Worm (Caenorhabditis elegans): ENCODE results near the gene nkat-3.
A peak's percentile ranks its signal among the peaks of the same experiment; 100 is the strongest.

nkat-3 gene

DNA sequence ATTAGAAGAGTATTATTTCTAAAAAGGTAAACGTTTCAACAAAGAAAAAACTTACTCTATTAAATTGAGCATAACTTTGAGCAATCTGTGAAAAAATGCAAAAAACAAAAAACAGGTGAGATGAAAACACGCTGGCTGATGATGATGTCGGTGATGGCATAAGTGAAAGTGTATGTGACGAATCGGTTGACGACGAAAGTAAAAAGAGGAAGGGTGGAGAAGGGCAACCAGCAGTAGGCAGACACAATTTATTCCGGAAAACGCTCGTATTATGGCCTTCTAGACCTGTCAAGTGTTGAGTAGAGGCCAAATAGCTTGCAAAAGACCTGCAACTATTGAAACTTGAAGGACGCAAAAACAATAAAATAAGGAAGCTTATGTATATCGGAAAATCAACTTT is 13.6 kb upstream of the nkat-3 start, which contains the start of gene nas-13:
TSS of gene nas-13 (minus strand) at position 323 of the 400 bp plus-strand sequence.
- TF ChIP-seq lin-38 (GFP tag; IDR thresholded peaks at IDR 0.05), result no peak
- TF ChIP-seq set-16 (GFP tag; IDR thresholded peaks at IDR 0.05), result no peak
- no peak for TF ChIP-seq dmd-8 (GFP tag; IDR thresholded peaks at IDR 0.05)
- no peak for TF ChIP-seq zfp-2 (tag; optimal IDR thresholded peaks at IDR 0.05)
- no peak for TF ChIP-seq nhr-111 (GFP tag; optimal IDR thresholded peaks at IDR 0.05)
- TF ChIP-seq arid-1 (GFP tag; conservative IDR thresholded peaks at IDR 0.05), result no peak
- no peak for TF ChIP-seq jun-1 (tag; optimal IDR thresholded peaks at IDR 0.05)
- TF ChIP-seq attf-4 (tag; optimal IDR thresholded peaks at IDR 0.05), result no peak
- TF ChIP-seq nhr-102 (tag; optimal IDR thresholded peaks at IDR 0.05), result no peak
- no peak for TF ChIP-seq ZK337.2 (GFP tag; IDR thresholded peaks at IDR 0.05)
- TF ChIP-seq T20F7.1 (GFP tag; optimal IDR thresholded peaks at IDR 0.05), result no peak
- TF ChIP-seq lin-1 (GFP tag; IDR thresholded peaks at IDR 0.05), result no peak
- no peak for TF ChIP-seq madf-9 (GFP tag; conservative IDR thresholded peaks at IDR 0.05)
- no peak for TF ChIP-seq lim-7 (GFP tag; IDR thresholded peaks at IDR 0.05)
- no peak for TF ChIP-seq daf-19 (GFP tag; conservative IDR thresholded peaks at IDR 0.05)
- TF ChIP-seq F10B5.3 (tag; optimal IDR thresholded peaks at IDR 0.05), result no peak
- no peak for TF ChIP-seq ceh-82 (tag; optimal IDR thresholded peaks at IDR 0.05)
- TF ChIP-seq D1046.2 (GFP tag; IDR thresholded peaks at IDR 0.05), result no peak
- TF ChIP-seq rbr-2 (tag; optimal IDR thresholded peaks at IDR 0.05), result no peak

DNA sequence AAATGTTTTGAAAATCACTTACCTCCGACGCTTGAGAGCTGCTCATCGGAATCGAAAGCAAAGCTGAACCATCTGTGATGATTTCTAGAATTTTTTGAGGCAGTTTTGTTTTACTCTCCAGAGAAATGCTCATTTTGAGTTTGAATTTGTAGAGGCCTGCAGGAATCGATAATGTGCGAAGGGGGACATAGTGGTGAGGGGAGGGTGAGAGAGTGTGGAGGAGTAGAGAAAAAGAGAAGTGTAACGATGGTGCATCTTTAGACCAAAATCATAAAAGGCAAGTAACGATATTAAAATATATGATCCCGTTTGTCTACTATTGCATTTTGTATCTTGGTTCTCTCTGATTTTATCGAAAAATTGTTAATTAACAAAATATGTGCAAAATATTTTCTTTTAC is 10.5 kb upstream of the nkat-3 start, which contains the start of gene blos-8:
TSS of gene blos-8 (minus strand) at position 216 of the 400 bp plus-strand sequence.
- no peak for TF ChIP-seq mep-1 (tag; optimal IDR thresholded peaks at IDR 0.05)
- no peak for TF ChIP-seq attf-4 (tag; optimal IDR thresholded peaks at IDR 0.05)
- TF ChIP-seq ceh-28 (tag; optimal IDR thresholded peaks at IDR 0.05), result peak; percentile 2

DNA sequence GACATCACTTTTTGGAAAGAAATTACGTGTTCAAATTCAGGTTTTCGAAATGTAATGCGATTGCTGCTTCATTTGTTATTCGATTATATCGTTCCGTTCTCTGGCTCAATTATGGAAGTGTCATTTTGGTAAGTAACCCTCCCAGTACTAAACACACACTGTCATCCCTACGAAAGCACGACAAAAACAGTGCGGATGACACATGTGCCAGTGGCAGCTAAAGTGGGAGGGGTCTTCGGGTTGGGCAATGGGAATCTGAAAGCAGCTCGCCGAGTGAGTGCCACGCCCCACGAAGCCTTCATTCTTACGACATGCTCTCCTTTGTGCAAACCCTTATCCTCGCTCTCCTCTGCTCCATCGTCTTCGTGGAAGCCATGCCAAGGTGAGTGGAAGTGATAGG is 8.0 kb upstream of the nkat-3 start, which contains the start of gene flp-32:
TSS of gene flp-32 (plus strand) at position 301 of the 400 bp plus-strand sequence.
- no peak for TF ChIP-seq nhr-76 (tag; optimal IDR thresholded peaks at IDR 0.05)
- peak in 1 of 2 experiments; percentile 65 for TF ChIP-seq unc-62 (GFP tag; optimal IDR thresholded peaks at IDR 0.05 in 1 of 2)
- TF ChIP-seq unc-62 (tag; optimal IDR thresholded peaks at IDR 0.05), result no peak

DNA sequence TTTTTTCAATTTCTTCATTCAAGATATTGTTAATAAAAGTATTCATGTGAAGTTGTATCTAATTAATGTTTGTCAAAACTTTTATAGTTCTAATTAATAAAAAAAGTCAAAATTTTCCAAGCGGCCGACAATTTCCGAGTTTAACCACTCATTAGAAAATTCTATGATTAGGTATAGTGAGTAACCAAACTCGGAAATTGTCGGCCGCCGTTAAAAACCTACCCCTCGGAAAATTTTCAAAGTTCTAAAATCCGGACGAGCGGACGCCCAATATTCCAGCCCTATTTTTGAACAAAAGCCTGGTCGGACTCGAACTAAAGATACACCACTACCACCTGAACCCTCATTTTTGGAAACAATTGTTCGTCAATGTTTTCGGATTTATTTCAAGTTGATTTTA is 6.6 kb upstream of the nkat-3 start:
- TF ChIP-seq mes-2 (tag; optimal IDR thresholded peaks at IDR 0.05; ENCODE audit: poor library complexity, severe bottlenecking) (no peak), fos-1 (tag; optimal IDR thresholded peaks at IDR 0.05) (no peak)

DNA sequence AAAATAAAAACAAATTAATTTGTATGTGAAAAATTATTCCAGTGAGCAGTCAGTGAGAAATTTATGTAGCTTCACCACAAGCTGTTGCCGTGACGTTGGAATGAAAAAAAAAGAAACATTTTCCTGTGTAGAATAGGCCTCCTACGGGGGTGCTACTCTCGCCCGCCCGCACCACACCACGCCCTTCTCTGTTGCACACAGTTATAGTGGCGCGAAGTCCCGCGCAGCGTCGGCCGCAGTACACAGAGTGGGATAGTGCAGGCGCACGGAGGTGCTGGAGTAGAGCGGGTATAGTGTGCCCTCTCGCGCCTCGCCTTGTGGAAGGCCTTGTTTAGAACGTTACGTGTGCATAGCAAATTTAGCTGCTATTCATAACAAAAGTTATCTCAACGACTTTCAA is 2.8 kb upstream of the nkat-3 start:
- 0 out of 2 replicates have a peak, but pooled peaks have one; percentile 16 for TF ChIP-seq nhr-42 (GFP tag; IDR thresholded peaks at IDR 0.05)
- no peak for TF ChIP-seq F10B5.3 (tag; optimal IDR thresholded peaks at IDR 0.05)
- TF ChIP-seq mxl-3 (GFP tag; optimal IDR thresholded peaks at IDR 0.05), result no peak
- TF ChIP-seq snpc-4 (tag; optimal IDR thresholded peaks at IDR 0.05), result peak; percentile 40
- TF ChIP-seq ceh-44 (GFP tag; IDR thresholded peaks at IDR 0.05), result no peak
- TF ChIP-seq dve-1 (tag; optimal IDR thresholded peaks at IDR 0.05; ENCODE audit: insufficient read depth), result no peak
- no peak for TF ChIP-seq zfp-3 (GFP tag; conservative IDR thresholded peaks at IDR 0.05)
- no peak for TF ChIP-seq daf-16 (GFP tag; optimal IDR thresholded peaks at IDR 0.05)
- peak; percentile 7 for TF ChIP-seq daf-16 (tag; optimal IDR thresholded peaks at IDR 0.05)
- TF ChIP-seq ama-1 (optimal IDR thresholded peaks at IDR 0.05), result no peak
- TF ChIP-seq hmg-1.1 (GFP tag; IDR thresholded peaks at IDR 0.05), result 0 out of 2 replicates have a peak, but pooled peaks have one; percentile 7
- TF ChIP-seq dmd-6 (GFP tag; IDR thresholded peaks at IDR 0.05), result no peak
- no peak for TF ChIP-seq F49E8.2 (tag; optimal IDR thresholded peaks at IDR 0.05; ENCODE audit: borderline replicate concordance)
- TF ChIP-seq set-16 (GFP tag; IDR thresholded peaks at IDR 0.05), result peak; percentile 73
- TF ChIP-seq spr-1 (tag; optimal IDR thresholded peaks at IDR 0.05), result no peak
